Worm (Caenorhabditis elegans) whole organism, L1 larva: ENCODE measurements around the gene dnj-7.

ENCODE experiments used
- C16A3.4 ChIP-seq: fragments of 150-350 bp; optimal IDR thresholded peaks from 2 replicates; lab custom pipeline; 2014; ENCODE audit warnings: missing biosample characterization, missing genetic modification characterization
- C34B4.2 ChIP-seq: sonication (generic microtip); optimal IDR thresholded peaks from 2 replicates; lab custom pipeline; 2017; ENCODE audit warnings: mild to moderate bottlenecking, missing genetic modification characterization, missing compliant biosample characterization
- F16B12.6 ChIP-seq: fragments of 150-350 bp; optimal IDR thresholded peaks from 2 replicates; lab custom pipeline; 2014; ENCODE audit warnings: missing biosample characterization, missing genetic modification characterization
- aha-1 ChIP-seq: fragments of 150-350 bp; optimal IDR thresholded peaks from 2 replicates; lab custom pipeline; 2014; ENCODE audit warnings: missing biosample characterization, missing genetic modification characterization
- ama-1 ChIP-seq: fragments of 150-350 bp; optimal IDR thresholded peaks from 2 replicates; lab custom pipeline; 2014
- blmp-1 ChIP-seq: fragments of 150-350 bp; optimal IDR thresholded peaks from 2 replicates; lab custom pipeline; 2014; ENCODE audit warnings: missing biosample characterization, missing genetic modification characterization
- ceh-8 ChIP-seq: fragments of 200-800 bp; sonication (Bioruptor generic); optimal IDR thresholded peaks from 2 replicates; lab custom pipeline; 2018; ENCODE audit warnings: mild to moderate bottlenecking, missing genetic modification characterization, moderate library complexity, missing compliant biosample characterization
- ceh-82 ChIP-seq, 3 experiments: fragments of 150-350 bp in 1 of 3; sonication (generic microtip) in 2 of 3; optimal IDR thresholded peaks; 2 replicates each; lab custom pipeline; 2014 to 2017; ENCODE audit warnings: missing biosample characterization in 3 of 3, missing genetic modification characterization in 3 of 3
- ceh-90 ChIP-seq: sonication (generic microtip); optimal IDR thresholded peaks from 2 replicates; lab custom pipeline; 2016; ENCODE audit warnings: missing genetic modification characterization, missing compliant biosample characterization
- dpl-1 ChIP-seq, 3 experiments: fragments of 150-350 bp in 2 of 3; sonication (generic microtip) in 1 of 3; optimal IDR thresholded peaks; 2 replicates each; lab custom pipeline; 2014 to 2017; ENCODE audit warnings: missing biosample characterization in 3 of 3, missing genetic modification characterization in 3 of 3, missing genetic modification reagents in 3 of 3
- efl-1 ChIP-seq, 4 experiments: fragments of 150-350 bp; optimal IDR thresholded peaks in 3 of 4; peaks in 1 of 4; 1 replicate in 1 of 4; 2 replicates in 3 of 4; lab custom pipeline; 2014; ENCODE audit warnings: missing biosample characterization in 2 of 4, missing genetic modification characterization in 2 of 4, missing genetic modification reagents in 2 of 4
- efl-3 ChIP-seq: fragments of 200-800 bp; sonication (Bioruptor generic); optimal IDR thresholded peaks from 2 replicates; lab custom pipeline; 2018; ENCODE audit warnings: mild to moderate bottlenecking, missing genetic modification characterization, missing compliant biosample characterization
- elt-2 ChIP-seq: sonication (generic microtip); optimal IDR thresholded peaks from 2 replicates; lab custom pipeline; 2016; ENCODE audit warnings: missing genetic modification characterization, mild to moderate bottlenecking, inconsistent platforms, missing compliant biosample characterization, missing genetic modification reagents
- fkh-8 ChIP-seq: sonication (generic microtip); optimal IDR thresholded peaks from 2 replicates; lab custom pipeline; 2016; ENCODE audit warnings: mild to moderate bottlenecking, missing genetic modification characterization, missing compliant biosample characterization
- jun-1 ChIP-seq: fragments of 150-350 bp; optimal IDR thresholded peaks from 2 replicates; lab custom pipeline; 2014; ENCODE audit warnings: missing biosample characterization, missing genetic modification reagents, missing genetic modification characterization
- lin-14 ChIP-seq: fragments of 200-800 bp; sonication (Bioruptor generic); optimal IDR thresholded peaks from 2 replicates; lab custom pipeline; 2018; ENCODE audit warnings: mild to moderate bottlenecking, missing genetic modification characterization, moderate library complexity, missing compliant biosample characterization
- lin-15B ChIP-seq: fragments of 150-350 bp; sonication (generic microtip); optimal IDR thresholded peaks from 3 replicates; lab custom pipeline; 2014; ENCODE audit warnings: missing biosample characterization, missing genetic modification characterization
- lin-35 ChIP-seq, 2 experiments: fragments of 150-350 bp; optimal IDR thresholded peaks; 2 replicates each; lab custom pipeline; 2014; ENCODE audit warnings: missing biosample characterization in 2 of 2, missing genetic modification characterization in 2 of 2, missing genetic modification reagents in 2 of 2
- lsy-2 ChIP-seq, 2 experiments: fragments of 150-350 bp; optimal IDR thresholded peaks; 2 replicates each; lab custom pipeline; 2014; ENCODE audit warnings: missing biosample characterization in 2 of 2, missing genetic modification characterization in 2 of 2
- mab-9 ChIP-seq: fragments of 200-800 bp; sonication (Bioruptor generic); IDR thresholded peaks from 2 replicates; pipeline ENCODE4 v1.3.6; 2022; ENCODE audit warnings: missing genetic modification reagents, missing genetic modification characterization, missing compliant biosample characterization
- mep-1 ChIP-seq: fragments of 150-350 bp; optimal IDR thresholded peaks from 2 replicates; lab custom pipeline; 2014; ENCODE audit warnings: missing biosample characterization, missing genetic modification characterization
- nhr-11 ChIP-seq: fragments of 150-350 bp; optimal IDR thresholded peaks from 2 replicates; lab custom pipeline; 2014; ENCODE audit warnings: missing biosample characterization, missing genetic modification characterization
- nhr-19 ChIP-seq: fragments of 200-800 bp; sonication (Bioruptor generic); conservative IDR thresholded peaks from 2 replicates; pipeline ENCODE4 v1.3.6; 2022; ENCODE audit warnings: missing genetic modification characterization, missing compliant biosample characterization
- nhr-20 ChIP-seq: sonication (generic microtip); optimal IDR thresholded peaks from 2 replicates; lab custom pipeline; 2016; ENCODE audit warnings: mild to moderate bottlenecking, missing genetic modification characterization, missing compliant biosample characterization
- nhr-237 ChIP-seq: fragments of 150-350 bp; optimal IDR thresholded peaks from 2 replicates; lab custom pipeline; 2014; ENCODE audit warnings: missing biosample characterization, missing genetic modification characterization
- nhr-28 ChIP-seq: fragments of 150-350 bp; optimal IDR thresholded peaks from 2 replicates; lab custom pipeline; 2014; ENCODE audit warnings: missing biosample characterization, missing genetic modification characterization
- nhr-47 ChIP-seq: sonication (generic microtip); optimal IDR thresholded peaks from 2 replicates; lab custom pipeline; 2016; ENCODE audit warnings: mild to moderate bottlenecking, missing genetic modification characterization, moderate library complexity, missing compliant biosample characterization
- nhr-71 ChIP-seq: sonication (generic microtip); optimal IDR thresholded peaks from 2 replicates; lab custom pipeline; 2016; ENCODE audit warnings: mild to moderate bottlenecking, missing genetic modification characterization, moderate library complexity, missing compliant biosample characterization
- nhr-84 ChIP-seq: sonication (generic microtip); optimal IDR thresholded peaks from 2 replicates; lab custom pipeline; 2017; ENCODE audit warnings: missing biosample characterization, missing genetic modification characterization
- nhr-85 ChIP-seq: sonication (generic microtip); peaks from one replicate; lab custom pipeline; 2016; ENCODE audit warnings: missing genetic modification characterization, inconsistent platforms, missing compliant biosample characterization
- pag-3 ChIP-seq: sonication (generic microtip); optimal IDR thresholded peaks from 2 replicates; lab custom pipeline; 2017; ENCODE audit warnings: missing genetic modification characterization, mild to moderate bottlenecking, missing compliant biosample characterization, antibody characterized with exemption, borderline replicate concordance; ENCODE audit not compliant: insufficient read depth
- pax-3 ChIP-seq: fragments of 200-800 bp; sonication (Bioruptor generic); optimal IDR thresholded peaks from 2 replicates; lab custom pipeline; 2018; ENCODE audit warnings: mild to moderate bottlenecking, missing genetic modification characterization, moderate library complexity, missing compliant biosample characterization
- snpc-4 ChIP-seq: fragments of 150-350 bp; optimal IDR thresholded peaks from 2 replicates; lab custom pipeline; 2014; ENCODE audit warnings: missing biosample characterization, missing genetic modification characterization
- snu-23 ChIP-seq: sonication (generic microtip); optimal IDR thresholded peaks from 2 replicates; lab custom pipeline; 2016; ENCODE audit warnings: missing genetic modification characterization, missing compliant biosample characterization
- sox-4 ChIP-seq: sonication (generic microtip); optimal IDR thresholded peaks from 2 replicates; lab custom pipeline; 2016; ENCODE audit warnings: missing genetic modification characterization, missing compliant biosample characterization
- tlp-1 ChIP-seq: fragments of 150-350 bp; optimal IDR thresholded peaks from 2 replicates; lab custom pipeline; 2014; ENCODE audit warnings: missing biosample characterization, missing genetic modification characterization
- unc-30 ChIP-seq: sonication (generic microtip); optimal IDR thresholded peaks from 2 replicates; lab custom pipeline; 2017; ENCODE audit warnings: missing biosample characterization, missing genetic modification characterization
- unc-86 ChIP-seq: sonication (generic microtip); optimal IDR thresholded peaks from 2 replicates; lab custom pipeline; 2016; ENCODE audit warnings: missing genetic modification characterization, missing compliant biosample characterization
- xbp-1 ChIP-seq: sonication (generic microtip); optimal IDR thresholded peaks from 2 replicates; lab custom pipeline; 2016; ENCODE audit warnings: missing genetic modification characterization, missing compliant biosample characterization
- zip-4 ChIP-seq: fragments of 200-800 bp; sonication (Bioruptor generic); optimal IDR thresholded peaks from 2 replicates; lab custom pipeline; 2018; ENCODE audit warnings: mild to moderate bottlenecking, missing genetic modification characterization, moderate library complexity, missing compliant biosample characterization
- ztf-11 ChIP-seq, 2 experiments: sonication (generic microtip); optimal IDR thresholded peaks; 2 replicates each; lab custom pipeline; 2016 to 2017; ENCODE audit warnings: missing genetic modification characterization in 2 of 2, missing biosample characterization in 1 of 2, missing compliant biosample characterization in 1 of 2

The dnj-7 gene

DNA sequence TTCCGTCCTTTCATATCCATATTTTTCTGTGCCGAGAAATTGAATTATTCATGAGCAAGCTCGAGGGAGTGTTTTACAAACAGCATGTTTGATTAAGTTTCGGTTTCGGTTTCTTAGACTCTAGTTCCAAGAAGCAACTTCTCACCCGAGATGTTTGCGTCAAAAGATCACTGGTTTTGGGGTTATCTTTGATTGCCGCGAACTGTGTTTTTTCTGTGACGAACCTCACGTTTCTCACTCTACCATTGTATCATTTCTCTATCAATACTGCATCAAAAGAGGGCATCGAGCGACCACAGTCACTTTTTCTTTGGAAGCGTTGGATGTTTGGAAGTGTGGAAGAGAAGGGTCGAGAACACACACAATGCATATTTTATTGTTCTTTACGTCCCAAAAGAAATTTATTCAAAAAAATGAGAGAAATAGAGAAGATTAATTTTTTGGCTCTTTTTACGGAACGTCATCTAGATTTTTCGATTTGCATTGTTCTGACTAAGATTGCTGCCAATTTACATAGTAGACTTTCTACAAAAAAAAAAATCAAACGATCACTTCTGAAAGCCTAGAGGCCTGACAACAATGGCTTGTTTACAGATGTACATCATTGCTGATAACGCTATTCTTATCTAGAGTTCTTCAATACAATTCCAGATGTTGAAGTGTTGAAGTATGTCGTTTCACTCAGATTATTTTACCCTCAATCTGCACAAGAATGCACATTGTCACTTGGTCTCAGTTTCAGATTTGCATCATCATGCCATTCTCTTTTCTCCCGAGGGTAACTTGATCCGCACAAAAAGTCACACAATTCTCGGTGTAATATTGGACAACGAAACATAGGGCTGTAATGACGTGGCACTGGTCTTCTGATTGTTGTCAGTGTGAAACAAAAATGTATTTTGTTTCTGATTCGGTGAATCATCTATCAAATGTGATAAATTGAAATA, 39.0 kb downstream of the dnj-7 start:
- TF ChIP-seq C16A3.4 (tag; lab: Kevin White, UChicago) (no peak), dpl-1 (GFP tag; optimal IDR thresholded peaks at IDR 0.05; lab: Kevin White, UChicago) (no peak), ama-1 (lab: Kevin White, UChicago) (no peak), efl-3 (GFP tag; lab: Kevin White, UChicago) (no peak), mab-9 (GFP tag; lab: Robert Waterston, UW) (no peak), fkh-8 (tag; lab: Kevin White, UChicago) (peak; percentile 31), ztf-11 (tag; optimal IDR thresholded peaks at IDR 0.05; lab: Kevin White, UChicago) (no peak), F16B12.6 (no peak), pag-3 (tag; lab: Kevin White, UChicago) (peak; percentile 75), lin-35 (GFP tag; optimal IDR thresholded peaks at IDR 0.05; lab: Kevin White, UChicago) (peak in 1 of 2 experiments; percentile 9), efl-1 (optimal IDR thresholded peaks at IDR 0.05; lab: Kevin White, UChicago) (no peak), efl-1 (GFP tag; optimal IDR thresholded peaks at IDR 0.05 in 1 of 2; lab: Kevin White, UChicago) (no peak), jun-1 (tag; lab: Kevin White, UChicago) (no peak), elt-2 (tag; lab: Kevin White, UChicago) (peak; percentile 51), nhr-47 (tag; lab: Kevin White, UChicago) (peak; percentile 18), unc-30 (tag; lab: Kevin White, UChicago) (no peak), tlp-1 (tag; lab: Kevin White, UChicago) (no peak), aha-1 (tag; lab: Kevin White, UChicago) (no peak), nhr-11 (no peak), ceh-90 (tag; lab: Kevin White, UChicago) (no peak), nhr-20 (tag; lab: Kevin White, UChicago) (peak; percentile 17), xbp-1 (tag; lab: Kevin White, UChicago) (peak; percentile 34), sox-4 (tag; lab: Kevin White, UChicago) (no peak), snu-23 (GFP tag; lab: Kevin White, UChicago) (no peak), nhr-84 (no peak), snpc-4 (tag; lab: Kevin White, UChicago) (no peak), zip-4 (no peak), C34B4.2 (tag; lab: Kevin White, UChicago) (no peak), pax-3 (no peak), nhr-85 (tag; lab: Kevin White, UChicago) (no peak), lin-14 (GFP tag; lab: Kevin White, UChicago) (peak; percentile 38), lin-15B (tag; lab: Kevin White, UChicago) (no peak), nhr-19 (GFP tag; lab: Robert Waterston, UW) (peak; percentile 12; the same call in 1 of the 2 replicates), lsy-2 (tag; optimal IDR thresholded peaks at IDR 0.05; lab: Kevin White, UChicago) (peak in 1 of 2 experiments; percentile 1), unc-86 (tag; lab: Kevin White, UChicago) (peak; percentile 57), nhr-71 (tag; lab: Kevin White, UChicago) (peak; percentile 47), ceh-82 (tag; optimal IDR thresholded peaks at IDR 0.05; lab: Kevin White, UChicago) (no peak), blmp-1 (tag; lab: Kevin White, UChicago) (peak; percentile 43), nhr-28 (no peak), mep-1 (tag; lab: Kevin White, UChicago) (peak; percentile 1), nhr-237 (tag; lab: Kevin White, UChicago) (no peak), ceh-8 (GFP tag; lab: Kevin White, UChicago) (peak; percentile 21)
